Worm (Caenorhabditis elegans) whole organism, L2 larva: Measurements from ENCODE around the gene tdo-2.

Experiments
- ZK546.5 ChIP-seq: sonication (generic microtip); optimal IDR thresholded peaks from 2 replicates; lab custom pipeline; 2017; ENCODE audit warnings: missing biosample characterization, missing genetic modification characterization
- alr-1 ChIP-seq: fragments of 150-350 bp; optimal IDR thresholded peaks from 2 replicates; lab custom pipeline; 2014; ENCODE audit warnings: missing biosample characterization, missing genetic modification characterization
- ama-1 ChIP-seq: fragments of 150-350 bp; optimal IDR thresholded peaks from 2 replicates; lab custom pipeline; 2018; ENCODE audit warnings: inconsistent platforms
- ceh-82 ChIP-seq: fragments of 150-350 bp; optimal IDR thresholded peaks from 2 replicates; lab custom pipeline; 2014; ENCODE audit warnings: missing biosample characterization, missing genetic modification characterization
- elt-3 ChIP-seq: sonication (generic microtip); optimal IDR thresholded peaks from 2 replicates; lab custom pipeline; 2017; ENCODE audit warnings: missing biosample characterization, missing genetic modification characterization
- lin-13 ChIP-seq: fragments of 150-350 bp; optimal IDR thresholded peaks from 2 replicates; lab custom pipeline; 2014; ENCODE audit warnings: missing biosample characterization, missing genetic modification reagents, missing genetic modification characterization
- lin-39 ChIP-seq: fragments of 150-350 bp; optimal IDR thresholded peaks from 2 replicates; lab custom pipeline; 2014; ENCODE audit warnings: missing biosample characterization, missing genetic modification reagents, missing genetic modification characterization
- lsy-2 ChIP-seq, 2 experiments: fragments of 150-350 bp in 1 of 2; sonication (generic microtip) in 1 of 2; optimal IDR thresholded peaks; 2 replicates each; lab custom pipeline; 2014 to 2017; ENCODE audit warnings: missing biosample characterization in 2 of 2, missing genetic modification characterization in 2 of 2
- mab-5 ChIP-seq: fragments of 150-350 bp; optimal IDR thresholded peaks from 2 replicates; lab custom pipeline; 2014; ENCODE audit warnings: missing biosample characterization, missing genetic modification characterization
- nhr-11 ChIP-seq: fragments of 150-350 bp; optimal IDR thresholded peaks from 2 replicates; lab custom pipeline; 2014; ENCODE audit warnings: missing biosample characterization, missing genetic modification characterization
- nhr-129 ChIP-seq: fragments of 150-350 bp; optimal IDR thresholded peaks from 2 replicates; lab custom pipeline; 2014; ENCODE audit warnings: missing biosample characterization, missing genetic modification characterization
- sma-9 ChIP-seq, 2 experiments: fragments of 150-350 bp in 1 of 2; sonication (generic microtip) in 1 of 2; optimal IDR thresholded peaks; 2 replicates each; lab custom pipeline; 2014 to 2016; ENCODE audit warnings: missing genetic modification characterization in 2 of 2, mild to moderate bottlenecking in 1 of 2, missing biosample characterization in 1 of 2, missing compliant biosample characterization in 1 of 2, missing genetic modification reagents in 1 of 2, moderate library complexity in 1 of 2
- unc-39 ChIP-seq: fragments of 150-350 bp; optimal IDR thresholded peaks from 2 replicates; lab custom pipeline; 2014; ENCODE audit warnings: missing biosample characterization, missing genetic modification characterization
- ztf-4 ChIP-seq: fragments of 150-350 bp; optimal IDR thresholded peaks from 2 replicates; lab custom pipeline; 2014; ENCODE audit warnings: missing biosample characterization, missing genetic modification characterization

DNA sequence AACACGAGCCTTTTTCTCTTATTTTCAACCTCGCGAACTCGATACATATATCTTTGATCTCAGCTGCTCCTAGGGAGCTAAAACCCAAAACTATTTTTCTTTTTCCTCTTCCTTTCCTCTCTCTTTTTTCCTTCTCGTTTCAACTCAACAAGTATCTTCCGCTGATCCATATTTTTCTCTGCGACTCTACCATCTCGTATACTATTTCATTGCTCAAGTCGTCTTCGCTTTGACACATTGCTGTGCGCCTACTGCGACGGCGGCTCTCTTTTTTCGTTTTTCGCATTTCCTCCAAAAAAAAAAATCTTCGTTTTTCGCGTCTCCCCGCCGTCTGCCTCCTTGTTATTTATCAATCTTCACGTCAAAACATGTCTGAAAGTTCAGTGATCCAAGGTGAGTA, 30.1 kb upstream of the tdo-2 start:
- TF ChIP-seq lsy-2 (tag; optimal IDR thresholded peaks at IDR 0.05; lab: Kevin White, UChicago) (peak in 1 of 2 experiments; percentile 35), elt-3 (no peak), ZK546.5 (tag; lab: Kevin White, UChicago) (no peak), ama-1 (lab: Kevin White, UChicago) (peak; percentile 33), lin-39 (tag; lab: Kevin White, UChicago) (no peak), unc-39 (tag; lab: Kevin White, UChicago) (no peak), mab-5 (tag; lab: Kevin White, UChicago) (no peak), nhr-11 (tag; lab: Kevin White, UChicago) (no peak), sma-9 (GFP tag; optimal IDR thresholded peaks at IDR 0.05; lab: Kevin White, UChicago) (peak; percentile 55), sma-9 (tag; optimal IDR thresholded peaks at IDR 0.05; lab: Kevin White, UChicago) (no peak), ztf-4 (no peak), lin-13 (GFP tag; lab: Kevin White, UChicago) (no peak), alr-1 (tag; lab: Kevin White, UChicago) (no peak), ceh-82 (tag; lab: Kevin White, UChicago) (no peak), nhr-129 (tag; lab: Kevin White, UChicago) (peak; percentile 57)
